Worm (Caenorhabditis elegans) whole organism, L1 larva: Measurements from ENCODE around the gene par-1.

ENCODE experiments used
- C04F5.9 ChIP-seq: sonication (generic microtip); optimal IDR thresholded peaks from 2 replicates; lab custom pipeline; 2016; ENCODE audit warnings: missing genetic modification characterization, missing compliant biosample characterization
- C16A3.4 ChIP-seq: fragments of 150-350 bp; optimal IDR thresholded peaks from 2 replicates; lab custom pipeline; 2014; ENCODE audit warnings: missing biosample characterization, missing genetic modification characterization
- C34B4.2 ChIP-seq: sonication (generic microtip); optimal IDR thresholded peaks from 2 replicates; lab custom pipeline; 2017; ENCODE audit warnings: mild to moderate bottlenecking, missing genetic modification characterization, missing compliant biosample characterization
- F16B12.6 ChIP-seq: fragments of 150-350 bp; optimal IDR thresholded peaks from 2 replicates; lab custom pipeline; 2014; ENCODE audit warnings: missing biosample characterization, missing genetic modification characterization
- aha-1 ChIP-seq: fragments of 150-350 bp; optimal IDR thresholded peaks from 2 replicates; lab custom pipeline; 2014; ENCODE audit warnings: missing biosample characterization, missing genetic modification characterization
- aly-2 ChIP-seq: fragments of 150-350 bp; optimal IDR thresholded peaks from 2 replicates; lab custom pipeline; 2014; ENCODE audit warnings: missing biosample characterization, missing genetic modification characterization
- ama-1 ChIP-seq: fragments of 150-350 bp; optimal IDR thresholded peaks from 2 replicates; lab custom pipeline; 2014
- ceh-82 ChIP-seq, 3 experiments: fragments of 150-350 bp in 1 of 3; sonication (generic microtip) in 2 of 3; optimal IDR thresholded peaks; 2 replicates each; lab custom pipeline; 2014 to 2017; ENCODE audit warnings: missing biosample characterization in 3 of 3, missing genetic modification characterization in 3 of 3
- ceh-88 ChIP-seq: fragments of 200-800 bp; sonication (Bioruptor generic); IDR thresholded peaks from 2 replicates; pipeline ENCODE4 v1.3.6; 2022; ENCODE audit warnings: missing genetic modification characterization, missing compliant biosample characterization
- dpl-1 ChIP-seq, 3 experiments: fragments of 150-350 bp in 2 of 3; sonication (generic microtip) in 1 of 3; optimal IDR thresholded peaks; 2 replicates each; lab custom pipeline; 2014 to 2017; ENCODE audit warnings: missing biosample characterization in 3 of 3, missing genetic modification characterization in 3 of 3, missing genetic modification reagents in 3 of 3
- dsc-1 ChIP-seq: sonication (generic microtip); optimal IDR thresholded peaks from 2 replicates; lab custom pipeline; 2016; ENCODE audit warnings: mild to moderate bottlenecking, missing genetic modification characterization, missing compliant biosample characterization
- efl-1 ChIP-seq, 4 experiments: fragments of 150-350 bp; optimal IDR thresholded peaks in 3 of 4; peaks in 1 of 4; 1 replicate in 1 of 4; 2 replicates in 3 of 4; lab custom pipeline; 2014; ENCODE audit warnings: missing biosample characterization in 2 of 4, missing genetic modification characterization in 2 of 4, missing genetic modification reagents in 2 of 4
- efl-3 ChIP-seq: fragments of 200-800 bp; sonication (Bioruptor generic); optimal IDR thresholded peaks from 2 replicates; lab custom pipeline; 2018; ENCODE audit warnings: mild to moderate bottlenecking, missing genetic modification characterization, missing compliant biosample characterization
- egl-13 ChIP-seq: sonication (generic microtip); optimal IDR thresholded peaks from 2 replicates; lab custom pipeline; 2016; ENCODE audit warnings: missing genotype, missing genetic modification reagents, missing genetic modification characterization, missing compliant biosample characterization
- elt-2 ChIP-seq: sonication (generic microtip); optimal IDR thresholded peaks from 2 replicates; lab custom pipeline; 2016; ENCODE audit warnings: missing genetic modification characterization, mild to moderate bottlenecking, inconsistent platforms, missing compliant biosample characterization, missing genetic modification reagents
- ets-5 ChIP-seq: fragments of 200-800 bp; sonication (Bioruptor generic); IDR thresholded peaks from 2 replicates; pipeline ENCODE4 v1.3.6; 2022; ENCODE audit warnings: missing genetic modification characterization, missing compliant biosample characterization
- fkh-10 ChIP-seq: sonication (generic microtip); optimal IDR thresholded peaks from 2 replicates; lab custom pipeline; 2017; ENCODE audit warnings: missing biosample characterization, missing genetic modification reagents, missing genetic modification characterization
- fkh-8 ChIP-seq: sonication (generic microtip); optimal IDR thresholded peaks from 2 replicates; lab custom pipeline; 2016; ENCODE audit warnings: mild to moderate bottlenecking, missing genetic modification characterization, missing compliant biosample characterization
- fos-1 ChIP-seq: fragments of 150-350 bp; optimal IDR thresholded peaks from 2 replicates; lab custom pipeline; 2014; ENCODE audit warnings: missing biosample characterization, missing genetic modification characterization
- hpl-2 ChIP-seq: fragments of 150-350 bp; optimal IDR thresholded peaks from 2 replicates; lab custom pipeline; 2014; ENCODE audit warnings: missing biosample characterization, missing genetic modification reagents, missing genetic modification characterization
- irx-1 ChIP-seq: sonication (generic microtip); optimal IDR thresholded peaks from 2 replicates; lab custom pipeline; 2016; ENCODE audit warnings: missing genetic modification characterization, missing compliant biosample characterization
- jun-1 ChIP-seq: fragments of 150-350 bp; optimal IDR thresholded peaks from 2 replicates; lab custom pipeline; 2014; ENCODE audit warnings: missing biosample characterization, missing genetic modification reagents, missing genetic modification characterization
- lin-14 ChIP-seq: fragments of 200-800 bp; sonication (Bioruptor generic); optimal IDR thresholded peaks from 2 replicates; lab custom pipeline; 2018; ENCODE audit warnings: mild to moderate bottlenecking, missing genetic modification characterization, moderate library complexity, missing compliant biosample characterization
- lin-15B ChIP-seq: fragments of 150-350 bp; sonication (generic microtip); optimal IDR thresholded peaks from 3 replicates; lab custom pipeline; 2014; ENCODE audit warnings: missing biosample characterization, missing genetic modification characterization
- lin-35 ChIP-seq, 2 experiments: fragments of 150-350 bp; optimal IDR thresholded peaks; 2 replicates each; lab custom pipeline; 2014; ENCODE audit warnings: missing biosample characterization in 2 of 2, missing genetic modification characterization in 2 of 2, missing genetic modification reagents in 2 of 2
- lin-39 ChIP-seq: fragments of 150-350 bp; optimal IDR thresholded peaks from 2 replicates; lab custom pipeline; 2014; ENCODE audit warnings: missing biosample characterization, missing genetic modification reagents, missing genetic modification characterization
- lsy-2 ChIP-seq, 2 experiments: fragments of 150-350 bp; optimal IDR thresholded peaks; 2 replicates each; lab custom pipeline; 2014; ENCODE audit warnings: missing biosample characterization in 2 of 2, missing genetic modification characterization in 2 of 2
- mdl-1 ChIP-seq, 2 experiments: fragments of 150-350 bp; optimal IDR thresholded peaks; 2 replicates each; lab custom pipeline; 2014 to 2017; ENCODE audit warnings: missing biosample characterization in 2 of 2, missing genetic modification characterization in 2 of 2, inconsistent platforms in 1 of 2
- mef-2 ChIP-seq: fragments of 150-350 bp; optimal IDR thresholded peaks from 2 replicates; lab custom pipeline; 2014; ENCODE audit warnings: missing biosample characterization, missing genetic modification characterization
- mep-1 ChIP-seq: fragments of 150-350 bp; optimal IDR thresholded peaks from 2 replicates; lab custom pipeline; 2014; ENCODE audit warnings: missing biosample characterization, missing genetic modification characterization
- nhr-237 ChIP-seq: fragments of 150-350 bp; optimal IDR thresholded peaks from 2 replicates; lab custom pipeline; 2014; ENCODE audit warnings: missing biosample characterization, missing genetic modification characterization
- nhr-47 ChIP-seq: sonication (generic microtip); optimal IDR thresholded peaks from 2 replicates; lab custom pipeline; 2016; ENCODE audit warnings: mild to moderate bottlenecking, missing genetic modification characterization, moderate library complexity, missing compliant biosample characterization
- nhr-71 ChIP-seq: sonication (generic microtip); optimal IDR thresholded peaks from 2 replicates; lab custom pipeline; 2016; ENCODE audit warnings: mild to moderate bottlenecking, missing genetic modification characterization, moderate library complexity, missing compliant biosample characterization
- nhr-76 ChIP-seq: sonication (generic microtip); optimal IDR thresholded peaks from 2 replicates; lab custom pipeline; 2017; ENCODE audit warnings: missing biosample characterization, missing genetic modification characterization
- nhr-85 ChIP-seq: sonication (generic microtip); peaks from one replicate; lab custom pipeline; 2016; ENCODE audit warnings: missing genetic modification characterization, inconsistent platforms, missing compliant biosample characterization
- nhr-90 ChIP-seq: sonication (generic microtip); optimal IDR thresholded peaks from 2 replicates; lab custom pipeline; 2016; ENCODE audit warnings: mild to moderate bottlenecking, missing genetic modification characterization, missing compliant biosample characterization; ENCODE audit not compliant: poor library complexity
- pax-3 ChIP-seq: fragments of 200-800 bp; sonication (Bioruptor generic); optimal IDR thresholded peaks from 2 replicates; lab custom pipeline; 2018; ENCODE audit warnings: mild to moderate bottlenecking, missing genetic modification characterization, moderate library complexity, missing compliant biosample characterization
- pqm-1 ChIP-seq: sonication (generic microtip); optimal IDR thresholded peaks from 3 replicates; lab custom pipeline; 2017; ENCODE audit warnings: missing biosample characterization, missing genetic modification characterization
- rnt-1 ChIP-seq: sonication (generic microtip); optimal IDR thresholded peaks from 2 replicates; lab custom pipeline; 2016; ENCODE audit warnings: mild to moderate bottlenecking, missing genetic modification characterization, moderate library complexity, missing compliant biosample characterization
- snpc-4 ChIP-seq: fragments of 150-350 bp; optimal IDR thresholded peaks from 2 replicates; lab custom pipeline; 2014; ENCODE audit warnings: missing biosample characterization, missing genetic modification characterization
- snu-23 ChIP-seq: sonication (generic microtip); optimal IDR thresholded peaks from 2 replicates; lab custom pipeline; 2016; ENCODE audit warnings: missing genetic modification characterization, missing compliant biosample characterization
- tbx-2 ChIP-seq: sonication (generic microtip); optimal IDR thresholded peaks from 2 replicates; lab custom pipeline; 2016; ENCODE audit warnings: missing genetic modification characterization, missing compliant biosample characterization
- tlp-1 ChIP-seq: fragments of 150-350 bp; optimal IDR thresholded peaks from 2 replicates; lab custom pipeline; 2014; ENCODE audit warnings: missing biosample characterization, missing genetic modification characterization
- unc-130 ChIP-seq: fragments of 150-350 bp; optimal IDR thresholded peaks from 2 replicates; lab custom pipeline; 2017; ENCODE audit warnings: missing biosample characterization, missing genetic modification characterization, inconsistent platforms
- unc-62 ChIP-seq: fragments of 150-350 bp; optimal IDR thresholded peaks from 2 replicates; lab custom pipeline; 2014; ENCODE audit warnings: missing biosample characterization, missing genetic modification reagents, missing genetic modification characterization
- ztf-4 ChIP-seq: fragments of 150-350 bp; optimal IDR thresholded peaks from 2 replicates; lab custom pipeline; 2014; ENCODE audit warnings: missing biosample characterization, missing genetic modification characterization

Gene par-1

DNA sequence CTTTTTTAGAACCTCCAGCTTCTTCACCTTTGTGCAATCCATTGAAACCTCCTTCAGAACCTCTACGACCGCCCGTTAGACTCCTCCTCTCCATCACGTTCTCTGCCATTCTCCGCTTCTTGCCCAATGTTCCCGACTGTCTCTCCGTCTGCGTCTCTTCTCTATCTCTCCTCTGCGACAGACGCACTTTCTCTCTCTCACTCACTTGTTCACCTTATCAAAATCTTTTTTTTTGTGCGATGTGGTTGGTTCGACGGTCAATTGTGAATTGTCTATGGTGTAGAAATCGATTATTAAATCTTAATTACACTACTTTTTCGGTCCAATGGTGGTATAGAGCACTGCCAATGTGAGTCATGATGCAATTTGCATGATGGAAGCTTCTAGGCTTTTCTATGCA, 48.3 kb upstream of the par-1 start, which contains the start of gene atfs-1 (continued):
- TF ChIP-seq lin-14 (GFP tag; lab: Kevin White, UChicago) (peak; percentile 90), efl-3 (no peak), fkh-8 (tag; lab: Kevin White, UChicago) (peak; percentile 10), mdl-1 (tag; optimal IDR thresholded peaks at IDR 0.05; lab: Kevin White, UChicago) (peak in 1 of 2 experiments; percentile 68), lsy-2 (tag; optimal IDR thresholded peaks at IDR 0.05; lab: Kevin White, UChicago) (peak; percentile 49 to 68), aha-1 (no peak), irx-1 (tag; lab: Kevin White, UChicago) (no peak), dsc-1 (tag; lab: Kevin White, UChicago) (peak; percentile 20), dpl-1 (GFP tag; optimal IDR thresholded peaks at IDR 0.05; lab: Kevin White, UChicago) (peak in 2 of 3 experiments; percentile 36 to 43), jun-1 (peak; percentile 70), ceh-82 (tag; optimal IDR thresholded peaks at IDR 0.05; lab: Kevin White, UChicago) (peak in 2 of 3 experiments; percentile 57 to 67), aly-2 (tag; lab: Kevin White, UChicago) (peak; percentile 47), lin-35 (GFP tag; optimal IDR thresholded peaks at IDR 0.05; lab: Kevin White, UChicago) (peak; percentile 55 to 78), rnt-1 (tag; lab: Kevin White, UChicago) (peak; percentile 83), nhr-90 (tag; lab: Kevin White, UChicago) (peak; percentile 73), C16A3.4 (tag; lab: Kevin White, UChicago) (peak; percentile 12)

- no peak for TF ChIP-seq efl-1 (optimal IDR thresholded peaks at IDR 0.05; lab: Kevin White, UChicago)
- TF ChIP-seq efl-1 (GFP tag; optimal IDR thresholded peaks at IDR 0.05 in 1 of 2; lab: Kevin White, UChicago): peak in 1 of 2 experiments; percentile 20
- TF ChIP-seq tbx-2 (tag; lab: Kevin White, UChicago): no peak
Measured at ce11 chrV:14192870-14193269, 47.7 kb upstream of the par-1 start.

- TF ChIP-seq nhr-47 (no peak), hpl-2 (no peak), fkh-8 (tag; lab: Kevin White, UChicago) (no peak), ets-5 (GFP tag; lab: Robert Waterston, UW) (no peak), C04F5.9 (tag; lab: Kevin White, UChicago) (no peak), pax-3 (tag; lab: Kevin White, UChicago) (no peak), lsy-2 (tag; optimal IDR thresholded peaks at IDR 0.05; lab: Kevin White, UChicago) (no peak), nhr-85 (no peak), fkh-10 (GFP tag; lab: Kevin White, UChicago) (no peak), nhr-71 (tag; lab: Kevin White, UChicago) (no peak), lin-39 (no peak), tlp-1 (tag; lab: Kevin White, UChicago) (no peak), snu-23 (GFP tag; lab: Kevin White, UChicago) (no peak), C16A3.4 (tag; lab: Kevin White, UChicago) (no peak), pqm-1 (tag; lab: Kevin White, UChicago) (no peak)
Measured at ce11 chrV:14187104-14187503, 41.9 kb upstream of the par-1 start.

- TF ChIP-seq ceh-88: no peak
- peak; percentile 10 for TF ChIP-seq F16B12.6 (tag; lab: Kevin White, UChicago)
- TF ChIP-seq dsc-1 (tag; lab: Kevin White, UChicago): peak; percentile 71
- no peak for TF ChIP-seq nhr-76 (tag; lab: Kevin White, UChicago)
- TF ChIP-seq ztf-4 (tag; lab: Kevin White, UChicago): no peak
- no peak for TF ChIP-seq C34B4.2 (tag; lab: Kevin White, UChicago)
- no peak for TF ChIP-seq fkh-10 (GFP tag; lab: Kevin White, UChicago)
- peak; percentile 37 to 76 (median 74) for TF ChIP-seq dpl-1 (GFP tag; optimal IDR thresholded peaks at IDR 0.05; lab: Kevin White, UChicago)
- no peak for TF ChIP-seq egl-13 (tag; lab: Kevin White, UChicago)
- no peak for TF ChIP-seq nhr-237 (tag; lab: Kevin White, UChicago)
- TF ChIP-seq rnt-1 (tag; lab: Kevin White, UChicago): peak; percentile 89
- peak; percentile 67 for TF ChIP-seq tbx-2 (tag; lab: Kevin White, UChicago)
- TF ChIP-seq unc-62 (GFP tag; lab: Kevin White, UChicago): no peak
- peak in 1 of 2 experiments; percentile 28 for TF ChIP-seq mdl-1 (tag; optimal IDR thresholded peaks at IDR 0.05; lab: Kevin White, UChicago)
- TF ChIP-seq mef-2: no peak
- TF ChIP-seq efl-3: no peak
- peak; percentile 52 for TF ChIP-seq C16A3.4 (tag; lab: Kevin White, UChicago)
- peak; percentile 83 for TF ChIP-seq mep-1 (tag; lab: Kevin White, UChicago)
- no peak for TF ChIP-seq ama-1 (lab: Kevin White, UChicago)
- no peak for TF ChIP-seq hpl-2
- TF ChIP-seq lin-39: peak; percentile 33
- TF ChIP-seq unc-130 (tag; lab: Kevin White, UChicago): peak; percentile 9
- peak; percentile 86 for TF ChIP-seq lin-15B (tag; lab: Kevin White, UChicago)
- no peak for TF ChIP-seq pqm-1 (tag; lab: Kevin White, UChicago)
- TF ChIP-seq nhr-71 (tag; lab: Kevin White, UChicago): peak; percentile 84
- peak; percentile 54 for TF ChIP-seq snpc-4 (tag; lab: Kevin White, UChicago)
- TF ChIP-seq elt-2 (tag; lab: Kevin White, UChicago): no peak
- TF ChIP-seq fos-1: peak; percentile 25
- no peak for TF ChIP-seq ets-5 (GFP tag; lab: Robert Waterston, UW)
Measured at ce11 chrV:14185438-14185837, 40.3 kb upstream of the par-1 start, which contains the start of the genes trm-1 and ints-2. Gene trm-1, minus strand, starts transcription at chrV:14185612. Gene ints-2, plus strand, starts transcription at chrV:14185686.
